Worm (Caenorhabditis elegans) whole organism, L3 larva: ENCODE measurements around the gene C46E10.8.

ENCODE experiments used
- R02D3.7 ChIP-seq: fragments of 150-350 bp; optimal IDR thresholded peaks from 2 replicates; lab custom pipeline; 2014; ENCODE audit warnings: missing biosample characterization, missing genetic modification characterization
- ZK546.5 ChIP-seq: sonication (generic microtip); optimal IDR thresholded peaks from 2 replicates; lab custom pipeline; 2017; ENCODE audit warnings: missing biosample characterization, missing genetic modification characterization
- ceh-16 ChIP-seq: sonication (generic microtip); optimal IDR thresholded peaks from 2 replicates; lab custom pipeline; 2017; ENCODE audit warnings: missing biosample characterization, missing genetic modification characterization
- ceh-28 ChIP-seq: fragments of 150-350 bp; optimal IDR thresholded peaks from 2 replicates; lab custom pipeline; 2014; ENCODE audit warnings: missing biosample characterization, missing genetic modification reagents, missing genetic modification characterization
- ceh-9 ChIP-seq: sonication (generic microtip); optimal IDR thresholded peaks from 2 replicates; lab custom pipeline; 2018; ENCODE audit warnings: missing biosample characterization, missing genetic modification characterization
- daf-12 ChIP-seq: fragments of 150-350 bp; optimal IDR thresholded peaks from 2 replicates; lab custom pipeline; 2014; ENCODE audit warnings: missing biosample characterization, missing genetic modification reagents, missing genetic modification characterization
- egl-27 ChIP-seq: sonication (generic microtip); optimal IDR thresholded peaks from 4 replicates; lab custom pipeline; 2017; ENCODE audit warnings: missing biosample characterization, missing genetic modification reagents, missing genetic modification characterization
- egl-5 ChIP-seq: fragments of 150-350 bp; optimal IDR thresholded peaks from 2 replicates; lab custom pipeline; 2017; ENCODE audit warnings: missing biosample characterization, missing genetic modification reagents, missing genetic modification characterization, inconsistent platforms
- elt-2 ChIP-seq: sonication (generic microtip); optimal IDR thresholded peaks from 2 replicates; lab custom pipeline; 2016; ENCODE audit warnings: missing genetic modification reagents, mild to moderate bottlenecking, missing genetic modification characterization, missing compliant biosample characterization
- elt-3 ChIP-seq, 3 experiments: fragments of 150-350 bp in 1 of 3; sonication (generic microtip) in 2 of 3; optimal IDR thresholded peaks; 2 replicates in 2 of 3; 4 replicates in 1 of 3; lab custom pipeline; 2014 to 2017; ENCODE audit warnings: missing biosample characterization in 3 of 3, missing genetic modification characterization in 3 of 3
- eor-1 ChIP-seq, 2 experiments: fragments of 150-350 bp; optimal IDR thresholded peaks; 2 replicates each; lab custom pipeline; 2014 to 2018; ENCODE audit warnings: missing biosample characterization in 2 of 2, missing genetic modification characterization in 2 of 2
- fkh-10 ChIP-seq: sonication (generic microtip); optimal IDR thresholded peaks from 2 replicates; lab custom pipeline; 2017; ENCODE audit warnings: missing biosample characterization, missing genetic modification reagents, missing genetic modification characterization
- fkh-2 ChIP-seq: fragments of 150-350 bp; optimal IDR thresholded peaks from 2 replicates; lab custom pipeline; 2014; ENCODE audit warnings: missing biosample characterization, missing genetic modification reagents, missing genetic modification characterization
- hmg-11 ChIP-seq: sonication (generic microtip); optimal IDR thresholded peaks from 2 replicates; lab custom pipeline; 2016; ENCODE audit warnings: missing genetic modification characterization, missing compliant biosample characterization
- lin-15B ChIP-seq: fragments of 150-350 bp; optimal IDR thresholded peaks from 2 replicates; lab custom pipeline; 2014; ENCODE audit warnings: missing biosample characterization, missing genetic modification characterization
- lin-39 ChIP-seq: fragments of 150-350 bp; optimal IDR thresholded peaks from 2 replicates; lab custom pipeline; 2018; ENCODE audit warnings: missing biosample characterization, missing genetic modification reagents, missing genetic modification characterization
- mdl-1 ChIP-seq: fragments of 150-350 bp; optimal IDR thresholded peaks from 2 replicates; lab custom pipeline; 2014; ENCODE audit warnings: missing biosample characterization, missing genetic modification characterization
- nfya-1 ChIP-seq: sonication (generic microtip); optimal IDR thresholded peaks from 2 replicates; lab custom pipeline; 2017; ENCODE audit warnings: missing genetic modification characterization, mild to moderate bottlenecking, missing compliant biosample characterization, antibody characterized with exemption, moderate library complexity; ENCODE audit not compliant: insufficient read depth
- nhr-11 ChIP-seq: fragments of 150-350 bp; optimal IDR thresholded peaks from 2 replicates; lab custom pipeline; 2014; ENCODE audit warnings: missing biosample characterization, missing genetic modification characterization
- nhr-12 ChIP-seq: fragments of 150-350 bp; optimal IDR thresholded peaks from 2 replicates; lab custom pipeline; 2014; ENCODE audit warnings: missing biosample characterization, missing genetic modification characterization
- nhr-23 ChIP-seq: fragments of 150-350 bp; optimal IDR thresholded peaks from 2 replicates; lab custom pipeline; 2014; ENCODE audit warnings: missing biosample characterization, missing genetic modification reagents, missing genetic modification characterization
- nhr-28 ChIP-seq: fragments of 150-350 bp; optimal IDR thresholded peaks from 2 replicates; lab custom pipeline; 2014; ENCODE audit warnings: missing biosample characterization, missing genetic modification characterization
- nhr-43 ChIP-seq: sonication (generic microtip); optimal IDR thresholded peaks from 2 replicates; lab custom pipeline; 2016; ENCODE audit warnings: mild to moderate bottlenecking, missing genetic modification characterization, missing compliant biosample characterization; ENCODE audit not compliant: poor library complexity, severe bottlenecking
- nhr-67 ChIP-seq: fragments of 150-350 bp; optimal IDR thresholded peaks from 2 replicates; lab custom pipeline; 2014; ENCODE audit warnings: missing biosample characterization, missing genetic modification characterization
- nhr-76 ChIP-seq: fragments of 150-350 bp; sonication (generic microtip); optimal IDR thresholded peaks from 5 replicates; lab custom pipeline; 2014; ENCODE audit warnings: missing biosample characterization, missing genetic modification characterization
- nhr-77 ChIP-seq: fragments of 150-350 bp; optimal IDR thresholded peaks from 2 replicates; lab custom pipeline; 2014; ENCODE audit warnings: missing biosample characterization, missing genetic modification characterization
- pha-4 ChIP-seq: fragments of 150-350 bp; optimal IDR thresholded peaks from 2 replicates; lab custom pipeline; 2014; ENCODE audit warnings: missing biosample characterization, missing genetic modification reagents, missing genetic modification characterization
- skn-1 ChIP-seq: fragments of 150-350 bp; optimal IDR thresholded peaks from 2 replicates; lab custom pipeline; 2014; ENCODE audit warnings: missing biosample characterization, missing genetic modification characterization
- snpc-4 ChIP-seq: fragments of 150-350 bp; optimal IDR thresholded peaks from 2 replicates; lab custom pipeline; 2014; ENCODE audit warnings: missing biosample characterization, missing genetic modification characterization
- unc-62 ChIP-seq: fragments of 150-350 bp; sonication (generic microtip); optimal IDR thresholded peaks from 4 replicates; lab custom pipeline; 2014; ENCODE audit warnings: missing biosample characterization, missing genetic modification reagents, missing genetic modification characterization
- zag-1 ChIP-seq: fragments of 150-350 bp; optimal IDR thresholded peaks from 2 replicates; lab custom pipeline; 2014; ENCODE audit warnings: missing biosample characterization, missing genetic modification characterization
- ztf-11 ChIP-seq: fragments of 150-350 bp; optimal IDR thresholded peaks from 2 replicates; lab custom pipeline; 2014; ENCODE audit warnings: missing biosample characterization, missing genetic modification characterization
- ztf-4 ChIP-seq: fragments of 150-350 bp; optimal IDR thresholded peaks from 2 replicates; lab custom pipeline; 2014; ENCODE audit warnings: missing biosample characterization, missing genetic modification characterization

C46E10.8 gene

DNA sequence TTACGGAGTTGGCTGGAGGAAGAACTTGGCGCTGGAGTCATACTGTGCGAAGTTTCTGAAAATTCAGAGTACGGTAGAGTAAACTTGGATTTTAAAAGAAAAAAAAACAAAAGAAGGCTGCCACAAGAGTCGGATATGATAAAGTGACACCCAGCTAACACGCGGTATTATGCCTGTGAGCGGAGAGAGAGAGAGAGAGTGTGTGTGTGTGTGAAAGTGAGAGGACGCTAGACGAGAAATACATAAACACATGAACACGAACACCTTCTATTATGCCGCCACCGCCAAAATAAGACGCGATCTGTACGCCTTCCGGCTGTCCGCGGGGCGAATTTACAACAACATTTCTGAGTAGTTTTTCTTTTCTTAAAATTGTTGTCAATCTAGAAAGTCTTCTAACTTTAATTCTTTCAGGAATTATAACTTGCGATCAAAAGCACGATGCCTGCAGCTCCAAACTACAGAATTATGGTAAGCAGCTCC is 9.0 kb upstream of the C46E10.8 start, which contains the start of gene F12E12.6:
Gene F12E12.6 (minus strand): TSS at position 51 of the 483 bp plus-strand sequence.
- TF ChIP-seq ztf-11 (tag; lab: Kevin White, UChicago) = no peak
- no peak for TF ChIP-seq nhr-43 (tag; lab: Kevin White, UChicago)
- no peak for TF ChIP-seq fkh-2
- TF ChIP-seq nhr-12 (tag; lab: Kevin White, UChicago) = no peak
- TF ChIP-seq elt-2 = no peak
- no peak for TF ChIP-seq ceh-28 (tag; lab: Kevin White, UChicago)
- TF ChIP-seq daf-12 (tag; lab: Kevin White, UChicago) = no peak
- TF ChIP-seq nhr-77 = no peak
- no peak for TF ChIP-seq mdl-1 (tag; lab: Kevin White, UChicago)
- TF ChIP-seq egl-27 (tag; lab: Kevin White, UChicago) = no peak
- TF ChIP-seq egl-5 = no peak
- TF ChIP-seq nhr-76 (tag; lab: Kevin White, UChicago) = no peak

DNA sequence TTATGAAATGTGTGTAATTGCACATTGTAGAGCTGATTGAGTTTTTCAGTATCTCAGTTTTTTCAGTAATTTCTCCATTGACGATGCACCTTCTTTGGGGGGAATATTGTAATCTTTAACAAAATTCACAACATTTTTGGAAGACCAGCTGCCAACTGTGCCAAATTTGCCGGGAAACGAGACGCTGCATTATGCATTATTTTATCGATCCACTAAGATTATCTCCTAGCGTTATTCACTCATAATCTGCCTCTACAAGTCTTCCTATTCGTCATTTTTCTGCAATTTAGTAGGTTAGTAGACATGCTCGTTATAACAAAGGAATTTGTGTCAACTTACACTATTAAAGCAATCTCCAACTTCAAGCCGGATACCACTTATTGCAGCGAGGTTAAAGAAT is 3.8 kb upstream of the C46E10.8 start, which contains the start of the genes sdz-12 and bath-31:
Gene sdz-12 (minus strand): TSS at position 101 of the 400 bp plus-strand sequence.
Gene bath-31 (plus strand): TSS at position 251 of the 400 bp plus-strand sequence.
- TF ChIP-seq nhr-23 (tag; lab: Kevin White, UChicago) (no peak), snpc-4 (no peak), zag-1 (no peak), nfya-1 (no peak), ZK546.5 (tag; lab: Kevin White, UChicago) (no peak), nhr-67 (tag; lab: Kevin White, UChicago) (no peak), nhr-12 (tag; lab: Kevin White, UChicago) (no peak), egl-5 (no peak), unc-62 (GFP tag; lab: Kevin White, UChicago) (no peak), pha-4 (tag; lab: Kevin White, UChicago) (no peak), ceh-9 (tag; lab: Kevin White, UChicago) (no peak), fkh-10 (GFP tag; lab: Kevin White, UChicago) (no peak), R02D3.7 (tag; lab: Kevin White, UChicago) (no peak), nhr-76 (tag; lab: Kevin White, UChicago) (no peak), elt-3 (tag; optimal IDR thresholded peaks at IDR 0.05; lab: Kevin White, UChicago) (no peak), nhr-28 (tag; lab: Kevin White, UChicago) (no peak), eor-1 (tag; optimal IDR thresholded peaks at IDR 0.05; lab: Kevin White, UChicago) (no peak), ztf-11 (tag; lab: Kevin White, UChicago) (no peak), daf-12 (tag; lab: Kevin White, UChicago) (no peak)

DNA sequence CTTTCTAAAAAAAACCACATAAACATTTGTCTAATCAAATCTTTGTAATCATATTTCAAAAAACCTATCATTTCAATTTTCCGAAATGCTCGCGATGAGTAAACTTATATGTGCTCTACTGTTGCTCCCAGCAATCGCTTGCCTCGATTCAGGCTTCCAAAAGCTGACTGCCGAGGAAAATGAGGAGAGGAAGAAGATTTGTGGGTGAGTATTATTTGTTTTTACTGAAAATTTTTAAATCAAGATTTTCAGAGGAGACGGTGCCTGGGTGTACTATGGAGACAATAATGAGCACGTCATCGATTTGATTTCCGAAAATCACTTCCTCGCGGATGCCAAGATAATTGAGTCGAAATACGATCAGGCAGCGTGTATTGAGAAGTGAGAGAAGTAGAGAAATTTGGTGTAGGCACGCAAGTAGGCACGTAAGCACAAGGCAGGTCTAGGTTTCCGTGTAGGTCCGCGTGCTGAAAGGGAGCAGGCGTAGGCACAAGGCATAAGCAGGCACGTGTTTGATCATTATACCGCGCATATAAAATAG is 3.7 kb downstream of the C46E10.8 start, which contains the start of gene C46E10.1:
Gene C46E10.1 (plus strand): TSS at position 51 of the 541 bp plus-strand sequence.
- TF ChIP-seq nhr-43 (tag; lab: Kevin White, UChicago) = no peak
- TF ChIP-seq ztf-4 = no peak
- TF ChIP-seq nhr-76 (tag; lab: Kevin White, UChicago) = no peak
- TF ChIP-seq skn-1 = no peak
- TF ChIP-seq fkh-2 = no peak
- no peak for TF ChIP-seq nhr-77
- TF ChIP-seq lin-39 = no peak
- TF ChIP-seq lin-15B = no peak
- no peak for TF ChIP-seq nhr-67 (tag; lab: Kevin White, UChicago)
- no peak for TF ChIP-seq ceh-16 (tag; lab: Kevin White, UChicago)

DNA sequence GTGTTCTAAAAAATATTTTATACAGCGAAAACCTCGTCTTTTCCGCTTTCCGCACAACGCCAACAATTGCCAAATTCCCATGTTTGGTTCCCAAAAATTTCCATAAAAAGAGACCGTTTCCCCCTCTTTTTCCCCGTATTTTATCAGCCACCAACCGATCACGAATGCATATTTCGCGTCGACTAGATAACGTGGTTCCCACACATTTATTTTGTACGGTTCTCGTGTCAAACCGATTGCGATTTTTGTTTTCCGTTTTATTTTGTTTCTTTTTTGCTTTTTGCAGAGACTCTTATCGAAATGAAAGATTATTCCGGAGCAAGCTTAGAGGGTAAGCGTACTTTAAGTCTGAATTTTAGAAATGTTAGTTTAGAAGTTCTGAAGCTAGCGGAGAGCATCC is 6.9 kb downstream of the C46E10.8 start, which contains the start of gene C46E10.3:
Gene C46E10.3 (plus strand): TSS at position 301 of the 400 bp plus-strand sequence.
- TF ChIP-seq ZK546.5 (tag; lab: Kevin White, UChicago) (no peak), egl-5 (no peak), zag-1 (no peak), nhr-11 (tag; lab: Kevin White, UChicago) (no peak), fkh-10 (GFP tag; lab: Kevin White, UChicago) (no peak), hmg-11 (tag; lab: Kevin White, UChicago) (no peak), R02D3.7 (tag; lab: Kevin White, UChicago) (no peak), ceh-9 (tag; lab: Kevin White, UChicago) (no peak), daf-12 (tag; lab: Kevin White, UChicago) (no peak), ztf-11 (tag; lab: Kevin White, UChicago) (no peak), nhr-77 (no peak), nhr-43 (tag; lab: Kevin White, UChicago) (no peak)
